Fruit fly (Drosophila melanogaster): ENCODE results near the gene CG15219.
A peak's percentile ranks its signal among the peaks of the same experiment; 100 is the strongest.

Gene CG15219

DNA sequence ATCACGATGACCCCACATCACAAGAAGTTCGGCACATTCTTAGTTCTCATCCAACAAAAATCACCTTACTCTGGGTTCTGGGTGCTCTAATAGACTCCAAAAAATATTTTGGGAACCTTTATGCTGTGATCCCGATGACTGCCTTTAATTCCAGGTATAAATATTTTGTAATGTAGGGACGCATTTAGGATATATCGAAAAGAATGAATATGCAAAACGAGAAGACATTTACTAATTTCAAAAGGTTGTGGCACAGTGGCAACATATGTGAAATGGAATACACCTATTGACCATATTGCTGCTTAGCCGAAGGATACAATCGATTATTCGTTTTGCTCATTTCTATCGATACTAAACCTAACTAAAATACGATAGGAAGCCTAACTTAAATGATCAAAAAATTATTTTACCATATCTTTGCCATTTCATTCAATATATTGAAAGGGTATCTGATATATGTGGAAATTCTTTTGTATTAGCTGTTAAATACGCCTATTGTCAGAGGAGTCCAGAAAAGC, 15.6 kb upstream of the CG15219 start, which contains the start of gene CG3651 (continued):
- TF ChIP-seq CG8281 (tag; optimal IDR thresholded peaks at IDR 0.05) (no peak), ac (GFP tag; optimal IDR thresholded peaks at IDR 0.05) (no peak), Scr (GFP tag; IDR thresholded peaks at IDR 0.05; ENCODE audit: partially characterized antibody) (peak; percentile 70), Asciz (GFP tag; optimal IDR thresholded peaks at IDR 0.05) (no peak), bowl (GFP tag; IDR thresholded peaks at IDR 0.05) (no peak), CG13287 (GFP tag; IDR thresholded peaks at IDR 0.05; ENCODE audit: partially characterized antibody) (peak; percentile 44), twi (tag; optimal IDR thresholded peaks at IDR 0.05) (no peak), sd (tag; optimal IDR thresholded peaks at IDR 0.05) (no peak), tap (tag; optimal IDR thresholded peaks at IDR 0.05) (no peak), bsh (GFP tag; optimal IDR thresholded peaks at IDR 0.05) (no peak), CG17802 (tag; optimal IDR thresholded peaks at IDR 0.05) (peak; percentile 69), disco-r (GFP tag; optimal IDR thresholded peaks at IDR 0.05) (no peak), otp (GFP tag; IDR thresholded peaks at IDR 0.05) (no peak), dpn (GFP tag; optimal IDR thresholded peaks at IDR 0.05) (no peak), CoRest (tag; optimal IDR thresholded peaks at IDR 0.05) (no peak), CG3163 (GFP tag; optimal IDR thresholded peaks at IDR 0.05) (no peak), CG18476 (GFP tag; optimal IDR thresholded peaks at IDR 0.05) (no peak), hb (GFP tag; IDR thresholded peaks at IDR 0.05; ENCODE audit: partially characterized antibody) (no peak), Abd-B (GFP tag; optimal IDR thresholded peaks at IDR 0.05) (no peak), ab (GFP tag; optimal IDR thresholded peaks at IDR 0.05) (no peak), HHEX (GFP tag; optimal IDR thresholded peaks at IDR 0.05) (no peak), CG6654 (GFP tag; optimal IDR thresholded peaks at IDR 0.05) (no peak), fd64A (GFP tag; optimal IDR thresholded peaks at IDR 0.05) (no peak), CG8359 (GFP tag; optimal IDR thresholded peaks at IDR 0.05; ENCODE audit: borderline replicate concordance) (no peak), Myb (GFP tag; optimal IDR thresholded peaks at IDR 0.05) (no peak), CG12155 (GFP tag; optimal IDR thresholded peaks at IDR 0.05) (no peak), YL-1 (GFP tag; optimal IDR thresholded peaks at IDR 0.05) (no peak), sim (GFP tag; IDR thresholded peaks at IDR 0.05) (no peak), dati (GFP tag; IDR thresholded peaks at IDR 0.05) (no peak), jing (GFP tag; optimal IDR thresholded peaks at IDR 0.05) (no peak), CG3995 (GFP tag; optimal IDR thresholded peaks at IDR 0.05) (no peak), Ada2b (GFP tag; IDR thresholded peaks at IDR 0.05) (no peak), btn (GFP tag; optimal IDR thresholded peaks at IDR 0.05) (no peak), mld (GFP tag; IDR thresholded peaks at IDR 0.05; ENCODE audit: partially characterized antibody) (no peak), CG1529 (GFP tag; optimal IDR thresholded peaks at IDR 0.05) (no peak), vvl (GFP tag; IDR thresholded peaks at IDR 0.05) (no peak), slou (GFP tag; optimal IDR thresholded peaks at IDR 0.05) (no peak), pho (GFP tag; optimal IDR thresholded peaks at IDR 0.05) (no peak), Ets97D (GFP tag; optimal IDR thresholded peaks at IDR 0.05) (peak; percentile 32), Nf-YA (GFP tag; IDR thresholded peaks at IDR 0.05) (no peak), CG7357 (GFP tag; IDR thresholded peaks at IDR 0.05) (peak; percentile 54; the same call in 1 of the 3 replicates), CG7928 (GFP tag; optimal IDR thresholded peaks at IDR 0.05) (no peak), onecut (GFP tag; IDR thresholded peaks at IDR 0.05) (no peak), crp (GFP tag; optimal IDR thresholded peaks at IDR 0.05) (no peak), CG3726 (GFP tag; IDR thresholded peaks at IDR 0.05) (no peak), Med (GFP tag) (no peak), Mrtf (GFP tag; IDR thresholded peaks at IDR 0.05) (no peak), lov (optimal IDR thresholded peaks at IDR 0.05) (no peak), lov (GFP tag; IDR thresholded peaks at IDR 0.05) (no peak), CG10267 (tag; optimal IDR thresholded peaks at IDR 0.05) (no peak), CG1832 (GFP tag; optimal IDR thresholded peaks at IDR 0.05) (no peak)
